Worm (Caenorhabditis elegans) whole organism, young adult: ENCODE results near the gene arrd-3.

Source experiments
- F52B5.7 ChIP-seq: sonication (generic microtip); optimal IDR thresholded peaks from 2 replicates; lab custom pipeline; 2016; ENCODE audit warnings: mild to moderate bottlenecking, missing genetic modification characterization, missing compliant biosample characterization
- Y56A3A.18 ChIP-seq: fragments of 200-800 bp; sonication (Bioruptor generic); IDR thresholded peaks from 2 replicates; pipeline ENCODE4 v1.3.6; 2022; ENCODE audit warnings: missing genetic modification reagents, missing genetic modification characterization, missing compliant biosample characterization
- ama-1 ChIP-seq, 3 experiments: fragments of 150-350 bp in 1 of 3; sonication (generic microtip) in 2 of 3; optimal IDR thresholded peaks; 2 replicates each; lab custom pipeline; 2014 to 2018; ENCODE audit warnings: missing biosample characterization in 2 of 3, missing genetic modification characterization in 2 of 3, missing genetic modification reagents in 2 of 3
- aptf-3 ChIP-seq: fragments of 200-800 bp; sonication (Bioruptor generic); IDR thresholded peaks from 2 replicates; pipeline ENCODE4 v1.3.6; 2022; ENCODE audit warnings: missing genetic modification characterization, missing compliant biosample characterization
- chd-7 ChIP-seq: sonication (generic microtip); optimal IDR thresholded peaks from 2 replicates; lab custom pipeline; 2016; ENCODE audit warnings: mild to moderate bottlenecking, missing genetic modification characterization, moderate library complexity, missing compliant biosample characterization
- ekl-4 ChIP-seq: fragments of 200-800 bp; sonication (Bioruptor generic); IDR thresholded peaks from 2 replicates; pipeline ENCODE4 v1.3.6; 2022; ENCODE audit warnings: missing genetic modification reagents, missing genetic modification characterization, missing compliant biosample characterization
- hrde-1 ChIP-seq: sonication (generic microtip); optimal IDR thresholded peaks from 2 replicates; lab custom pipeline; 2016; ENCODE audit warnings: missing genetic modification characterization, mild to moderate bottlenecking, missing compliant biosample characterization, moderate library complexity, missing genotype, missing genetic modification reagents, borderline replicate concordance
- mel-28 ChIP-seq: sonication (generic microtip); optimal IDR thresholded peaks from 2 replicates; lab custom pipeline; 2016; ENCODE audit warnings: borderline replicate concordance, mild to moderate bottlenecking, missing genetic modification characterization, missing compliant biosample characterization
- nhr-90 ChIP-seq: sonication (generic microtip); optimal IDR thresholded peaks from 2 replicates; lab custom pipeline; 2016; ENCODE audit warnings: missing genotype, mild to moderate bottlenecking, missing genetic modification characterization, missing compliant biosample characterization
- pha-4 ChIP-seq: fragments of 150-350 bp; sonication (generic microtip); optimal IDR thresholded peaks from 2 replicates; lab custom pipeline; 2014; ENCODE audit warnings: missing biosample characterization, missing genetic modification reagents, missing genetic modification characterization
- rcor-1 ChIP-seq: fragments of 200-800 bp; sonication (Bioruptor generic); IDR thresholded peaks from 2 replicates; pipeline ENCODE4 v1.3.6; 2022; ENCODE audit warnings: missing genetic modification reagents, missing genetic modification characterization, missing compliant biosample characterization
- unc-62 ChIP-seq: fragments of 150-350 bp; optimal IDR thresholded peaks from 2 replicates; lab custom pipeline; 2014; ENCODE audit warnings: missing biosample characterization, missing genetic modification reagents, missing genetic modification characterization

- TF ChIP-seq F52B5.7, result no peak
- no peak for TF ChIP-seq mel-28 (tag; lab: Kevin White, UChicago)
- no peak for TF ChIP-seq nhr-90 (tag; lab: Kevin White, UChicago)
- no peak for TF ChIP-seq pha-4 (tag; lab: Kevin White, UChicago)
- no peak for TF ChIP-seq hrde-1 (tag; lab: Kevin White, UChicago)
- no peak for TF ChIP-seq aptf-3 (GFP tag; lab: Robert Waterston, UW)
- TF ChIP-seq chd-7 (tag; lab: Kevin White, UChicago), result no peak
- no peak for TF ChIP-seq unc-62 (GFP tag; lab: Kevin White, UChicago)
- TF ChIP-seq ekl-4 (GFP tag; lab: Robert Waterston, UW), result no peak
- no peak for TF ChIP-seq ama-1 (optimal IDR thresholded peaks at IDR 0.05; lab: Kevin White, UChicago)
- TF ChIP-seq ama-1 (GFP tag; optimal IDR thresholded peaks at IDR 0.05; lab: Kevin White, UChicago), result no peak
- TF ChIP-seq Y56A3A.18 (GFP tag; lab: Robert Waterston, UW), result no peak
- TF ChIP-seq rcor-1 (GFP tag; lab: Robert Waterston, UW), result no peak
Observed at ce11 chrII:9407469-9407868, 4.9 kb upstream of the arrd-3 start, which contains the start of gene arrd-2.
